Worm (Caenorhabditis elegans) whole organism, L4/young adult: ENCODE data around the gene C51E3.9.

Experiments
- W03F9.2 ChIP-seq: fragments of 150-350 bp; optimal IDR thresholded peaks from 2 replicates; lab custom pipeline; 2014; ENCODE audit warnings: missing biosample characterization, missing genetic modification characterization
- dao-5 ChIP-seq: sonication (generic microtip); optimal IDR thresholded peaks from 2 replicates; lab custom pipeline; 2016; ENCODE audit warnings: missing genotype, missing genetic modification characterization, moderate library complexity, missing compliant biosample characterization
- him-1 ChIP-seq: sonication (generic microtip); optimal IDR thresholded peaks from 2 replicates; lab custom pipeline; 2016; ENCODE audit warnings: missing genotype, missing genetic modification reagents, missing genetic modification characterization, missing compliant biosample characterization

Gene C51E3.9

DNA sequence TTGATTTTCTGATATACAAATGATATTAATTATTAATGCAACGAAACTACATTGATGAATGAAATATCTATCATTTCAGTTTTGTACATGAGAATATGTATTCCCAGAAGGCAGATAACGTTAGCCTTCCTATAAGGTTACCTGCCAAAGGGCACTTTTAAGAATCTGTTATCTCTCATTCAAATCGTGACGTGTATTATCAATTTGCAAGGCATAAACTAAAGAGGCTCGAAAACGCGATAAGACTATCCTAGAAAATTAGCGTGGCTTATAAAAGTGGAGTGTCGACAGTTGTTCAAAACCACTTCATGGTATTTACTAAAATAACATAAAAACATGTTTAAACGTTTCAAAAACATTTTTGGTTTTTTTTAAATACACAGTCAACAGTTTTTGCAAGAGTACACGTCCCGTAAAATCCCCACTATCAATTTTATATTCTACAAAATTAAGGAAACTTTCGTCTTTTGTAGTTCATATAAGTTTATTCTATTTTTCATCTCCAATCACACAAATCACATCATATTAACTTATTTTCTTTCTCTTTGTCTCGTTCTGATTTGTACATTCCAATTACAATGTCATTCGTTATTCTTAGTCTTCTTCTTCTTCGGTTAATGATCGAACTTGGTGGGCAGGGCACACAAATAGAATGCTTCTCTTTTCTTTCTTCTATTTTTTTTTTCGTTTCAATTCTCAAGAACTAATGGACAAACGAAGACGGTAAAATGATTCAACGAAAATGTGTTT, 20.8 kb upstream of the C51E3.9 start, which contains the start of gene C08B6.10:
TSS of gene C08B6.10 (plus strand) at position 700 of the 750 bp plus-strand sequence.
- TF ChIP-seq him-1 (tag; lab: Kevin White, UChicago) (no peak), W03F9.2 (tag; lab: Kevin White, UChicago) (no peak), dao-5 (tag; lab: Kevin White, UChicago) (no peak)

DNA sequence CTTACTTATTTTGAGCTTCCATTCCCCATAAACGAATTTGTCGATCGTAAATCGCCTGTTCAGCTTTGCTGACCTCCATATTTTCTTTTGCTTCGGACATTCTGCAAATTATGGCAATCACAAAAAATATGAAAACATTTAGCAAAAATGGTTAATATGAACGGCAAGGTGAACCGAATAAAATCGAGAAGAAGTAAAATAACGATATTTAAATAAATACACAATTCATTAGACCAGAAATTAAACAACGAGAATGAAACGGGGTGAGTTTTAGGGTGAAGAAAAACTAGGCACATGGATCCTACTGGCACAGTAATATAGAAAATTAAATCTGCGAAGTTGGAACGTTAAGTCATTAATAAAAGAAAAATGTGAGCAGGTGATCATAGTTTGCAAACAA, 15.6 kb upstream of the C51E3.9 start, which contains the start of gene aos-1:
TSS of gene aos-1 (minus strand) at position 101 of the 400 bp plus-strand sequence.
- no peak for TF ChIP-seq W03F9.2 (tag; lab: Kevin White, UChicago)

DNA sequence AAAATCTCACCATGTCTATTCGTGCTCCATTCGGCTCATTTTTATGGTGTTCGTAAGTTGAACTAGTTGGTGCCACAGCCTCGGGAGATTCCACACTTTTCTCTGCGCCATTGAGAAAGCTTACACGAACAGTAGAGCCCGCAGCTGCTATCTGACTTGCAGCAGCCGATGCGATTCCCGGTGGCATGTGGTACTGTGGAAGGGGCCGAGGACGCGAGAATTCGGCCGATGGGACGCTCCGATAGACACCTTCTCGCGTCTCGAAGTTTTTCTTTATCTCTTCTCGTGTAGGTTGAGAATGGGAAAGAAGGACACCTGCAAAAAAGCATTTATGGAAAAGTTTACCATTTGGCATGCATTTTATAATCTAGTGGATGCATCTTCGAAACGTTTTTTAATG, 12.5 kb upstream of the C51E3.9 start:
- TF ChIP-seq W03F9.2 (tag; lab: Kevin White, UChicago) (no peak), him-1 (tag; lab: Kevin White, UChicago) (no peak), dao-5 (tag; lab: Kevin White, UChicago) (no peak)

DNA sequence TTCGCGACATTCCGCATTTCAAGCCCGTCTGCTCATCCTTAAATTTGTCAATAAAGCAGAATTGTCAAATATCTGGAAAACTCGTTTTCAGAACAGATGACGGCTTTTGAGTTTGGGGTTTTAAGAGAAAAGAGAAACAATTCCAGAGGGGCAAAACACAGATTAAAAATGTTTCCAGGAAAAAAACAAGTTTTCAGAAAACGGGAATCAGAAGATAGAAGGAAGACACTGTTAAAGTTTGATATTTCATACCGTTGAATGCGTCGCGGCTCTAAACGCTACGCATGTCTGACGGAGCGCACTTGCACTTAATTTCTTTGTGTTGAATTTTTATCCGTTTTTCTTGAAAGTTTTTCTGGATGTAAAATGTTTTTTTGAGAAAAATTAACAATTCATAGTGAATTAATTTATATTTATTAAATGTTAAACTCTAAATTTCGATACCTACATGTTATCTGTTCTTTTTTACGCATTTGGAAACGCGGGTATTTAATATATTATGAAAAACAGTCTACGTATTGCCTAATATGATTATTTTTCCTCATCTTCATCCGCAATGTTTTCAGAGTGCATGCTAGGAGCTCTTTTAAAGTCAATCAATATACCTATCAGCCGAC, 11.6 kb upstream of the C51E3.9 start, which contains the start of the genes C08B6.18, wdr-20 and C08B6.8:
TSS of gene C08B6.18 (minus strand) at position 51 of the 617 bp plus-strand sequence.
TSS of gene wdr-20 (minus strand) at position 82 of the 617 bp plus-strand sequence.
TSS of gene C08B6.8 (plus strand) at position 567 of the 617 bp plus-strand sequence.
- TF ChIP-seq W03F9.2 (tag; lab: Kevin White, UChicago): no peak

DNA sequence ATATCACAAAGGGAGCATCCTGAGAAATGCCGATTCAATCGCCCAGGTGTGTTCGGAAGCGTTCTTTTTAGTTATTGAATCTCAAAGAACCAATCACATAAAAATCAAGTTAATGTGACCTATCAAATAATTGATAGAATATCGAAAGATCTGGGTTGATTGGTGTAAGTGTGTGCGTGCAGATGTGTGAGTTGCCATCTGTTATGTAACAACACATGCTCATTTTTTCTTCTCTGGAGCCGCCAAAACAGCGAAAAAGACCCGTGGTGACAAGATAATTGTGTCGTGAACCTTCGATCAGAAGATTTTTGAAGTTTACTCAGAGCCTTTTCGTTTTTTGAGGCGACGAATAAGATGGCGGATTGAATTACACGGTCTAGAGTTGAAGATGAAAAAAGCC, 1.0 kb downstream of the C51E3.9 start:
- no peak for TF ChIP-seq W03F9.2 (tag; lab: Kevin White, UChicago)
- no peak for TF ChIP-seq him-1 (tag; lab: Kevin White, UChicago)
- no peak for TF ChIP-seq dao-5 (tag; lab: Kevin White, UChicago)

DNA sequence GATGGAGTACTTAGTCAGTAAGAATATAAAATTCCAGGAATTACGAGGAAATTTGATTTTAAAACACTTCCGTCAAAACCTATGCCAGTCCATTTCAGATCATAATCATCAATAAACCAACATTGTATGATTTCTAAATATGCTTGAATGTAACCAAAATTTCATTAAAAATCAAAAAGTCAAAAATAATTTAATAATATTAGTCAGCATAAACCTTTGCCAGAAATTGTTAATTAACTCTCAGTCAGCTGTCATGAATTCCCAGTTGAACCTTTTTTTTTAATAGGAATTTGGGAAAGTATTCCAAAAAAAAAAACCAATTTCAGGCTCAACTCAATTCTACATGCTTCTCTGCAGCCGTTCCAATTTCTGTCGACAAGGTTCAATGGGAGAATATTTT, 2.6 kb downstream of the C51E3.9 start, which contains the start of gene srsx-26:
TSS of gene srsx-26 (plus strand) at position 301 of the 400 bp plus-strand sequence.
- TF ChIP-seq him-1 (tag; lab: Kevin White, UChicago) (no peak), W03F9.2 (tag; lab: Kevin White, UChicago) (no peak), dao-5 (tag; lab: Kevin White, UChicago) (no peak)

DNA sequence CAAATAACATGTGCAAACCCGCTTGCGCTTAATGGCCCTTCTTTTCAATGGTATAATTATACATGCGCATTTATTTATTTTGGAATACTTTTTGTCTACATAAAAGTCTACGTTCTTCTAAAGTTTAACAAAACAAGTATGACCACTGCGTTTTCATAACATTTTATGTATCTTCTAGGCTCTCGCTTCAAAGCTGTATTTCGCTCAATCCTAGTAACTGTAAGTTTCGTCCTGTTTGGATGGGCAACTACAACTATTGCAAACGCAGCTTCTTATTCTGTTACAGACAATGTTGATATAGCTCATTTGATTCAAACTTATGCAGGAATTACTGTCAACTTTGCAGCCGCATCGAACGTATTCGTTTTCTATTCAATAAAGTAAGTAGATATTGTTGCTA, 4.0 kb downstream of the C51E3.9 start, which contains the start of gene srsx-27:
TSS of gene srsx-27 (plus strand) at position 301 of the 400 bp plus-strand sequence.
- no peak for TF ChIP-seq dao-5 (tag; lab: Kevin White, UChicago)
- no peak for TF ChIP-seq him-1 (tag; lab: Kevin White, UChicago)
- TF ChIP-seq W03F9.2 (tag; lab: Kevin White, UChicago): no peak

DNA sequence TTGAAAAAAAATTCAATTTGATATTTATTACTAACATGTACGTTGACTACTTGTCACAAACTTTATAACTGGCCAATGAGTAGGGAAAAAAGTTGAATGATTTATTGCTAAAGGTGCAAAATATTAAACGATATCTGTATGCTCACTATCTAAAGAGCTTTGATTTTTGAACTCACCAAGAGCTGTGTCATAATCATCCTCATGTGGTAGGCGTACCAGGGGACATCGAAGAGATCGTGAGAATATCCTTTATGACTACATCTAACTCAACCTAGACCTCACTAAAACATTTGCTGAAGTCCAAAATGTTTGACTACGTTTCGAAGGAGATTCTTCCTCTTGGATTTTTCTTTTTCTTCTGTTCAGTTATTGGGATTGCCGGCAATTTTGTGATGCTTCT, 6.5 kb downstream of the C51E3.9 start, which contains the start of gene srsx-28:
TSS of gene srsx-28 (plus strand) at position 301 of the 400 bp plus-strand sequence.
- TF ChIP-seq W03F9.2 (tag; lab: Kevin White, UChicago) (no peak), him-1 (tag; lab: Kevin White, UChicago) (no peak), dao-5 (tag; lab: Kevin White, UChicago) (no peak)

DNA sequence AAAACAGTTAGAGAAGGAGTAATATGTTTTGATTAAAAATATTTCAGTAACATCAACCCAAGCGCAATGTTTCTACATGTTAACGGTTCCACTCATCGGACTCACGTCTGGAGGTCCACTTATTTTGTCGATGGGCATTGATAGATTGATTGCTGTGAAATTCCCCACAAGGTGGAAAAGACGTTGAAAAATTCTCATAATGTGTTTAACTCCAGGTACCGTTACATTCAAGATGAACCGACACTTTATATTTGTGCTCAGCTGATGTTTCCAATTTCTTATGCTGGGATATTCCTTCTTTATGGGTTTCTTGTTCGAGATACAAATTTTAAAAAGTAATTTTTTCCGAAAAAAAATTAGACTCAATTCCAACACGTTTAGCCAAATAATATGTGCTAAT, 7.3 kb downstream of the C51E3.9 start:
- TF ChIP-seq W03F9.2 (tag; lab: Kevin White, UChicago) (no peak), him-1 (tag; lab: Kevin White, UChicago) (no peak), dao-5 (tag; lab: Kevin White, UChicago) (no peak)

DNA sequence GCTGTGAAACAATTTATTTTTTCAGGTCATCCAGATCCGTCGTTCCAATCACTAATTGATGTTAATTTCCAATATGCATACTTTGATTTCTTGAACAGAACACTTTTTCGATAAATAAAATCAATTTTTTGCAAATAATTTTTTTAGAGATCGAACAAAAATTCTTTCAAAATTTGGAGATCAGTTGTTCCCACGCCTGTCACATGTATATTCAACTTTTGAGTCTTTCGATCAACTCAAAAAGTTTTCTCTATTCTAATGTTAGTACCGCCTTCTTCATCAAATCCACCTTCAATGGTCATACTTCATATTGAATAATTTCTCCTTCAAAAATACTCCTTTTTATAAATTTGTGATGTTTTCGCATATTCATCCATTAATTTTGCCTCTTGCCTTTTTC, 8.9 kb downstream of the C51E3.9 start, which contains the start of gene srsx-29:
TSS of gene srsx-29 (plus strand) at position 301 of the 400 bp plus-strand sequence.
- no peak for TF ChIP-seq him-1 (tag; lab: Kevin White, UChicago)

DNA sequence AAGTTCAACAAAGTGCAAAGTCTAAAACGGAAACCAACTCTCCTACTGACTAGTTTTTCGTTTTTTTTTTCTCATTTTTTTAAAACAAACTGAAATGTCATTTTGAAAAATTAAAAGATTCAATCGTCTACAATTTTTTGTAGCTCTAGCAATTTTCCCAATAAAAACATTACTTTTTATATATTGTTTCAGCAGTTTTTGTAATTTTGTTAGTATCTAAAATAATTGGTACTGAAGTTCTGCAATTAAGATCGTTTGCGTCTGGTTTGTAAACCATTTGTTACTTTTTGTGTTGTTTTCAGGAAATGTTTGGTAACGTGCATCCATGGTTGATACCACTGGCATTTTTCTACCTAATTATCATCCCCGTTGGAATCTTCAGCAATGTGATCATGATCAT, 12.8 kb downstream of the C51E3.9 start, which contains the start of gene srsx-30:
TSS of gene srsx-30 (plus strand) at position 301 of the 400 bp plus-strand sequence.
- TF ChIP-seq dao-5 (tag; lab: Kevin White, UChicago) (no peak), him-1 (tag; lab: Kevin White, UChicago) (no peak), W03F9.2 (tag; lab: Kevin White, UChicago) (no peak)

DNA sequence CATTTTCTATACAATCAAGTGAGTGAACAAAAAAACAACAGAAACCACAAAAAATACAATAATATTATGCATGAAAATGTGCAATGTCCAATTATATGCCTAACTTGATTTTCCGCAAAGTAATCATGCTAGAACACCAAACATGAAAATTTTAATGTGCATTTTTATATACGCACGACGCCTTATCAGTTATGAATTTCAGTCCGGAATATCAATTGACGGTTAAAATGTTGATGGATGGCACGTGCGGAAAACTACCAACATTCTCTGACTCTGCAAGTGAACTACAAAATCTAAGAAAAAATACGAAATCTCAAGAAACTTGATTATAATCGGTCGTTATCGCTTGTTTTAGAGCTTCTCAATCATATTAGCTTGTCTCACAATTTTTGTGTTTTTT, 14.2 kb downstream of the C51E3.9 start:
- TF ChIP-seq him-1 (tag; lab: Kevin White, UChicago) (no peak), dao-5 (tag; lab: Kevin White, UChicago) (no peak), W03F9.2 (tag; lab: Kevin White, UChicago) (no peak)

DNA sequence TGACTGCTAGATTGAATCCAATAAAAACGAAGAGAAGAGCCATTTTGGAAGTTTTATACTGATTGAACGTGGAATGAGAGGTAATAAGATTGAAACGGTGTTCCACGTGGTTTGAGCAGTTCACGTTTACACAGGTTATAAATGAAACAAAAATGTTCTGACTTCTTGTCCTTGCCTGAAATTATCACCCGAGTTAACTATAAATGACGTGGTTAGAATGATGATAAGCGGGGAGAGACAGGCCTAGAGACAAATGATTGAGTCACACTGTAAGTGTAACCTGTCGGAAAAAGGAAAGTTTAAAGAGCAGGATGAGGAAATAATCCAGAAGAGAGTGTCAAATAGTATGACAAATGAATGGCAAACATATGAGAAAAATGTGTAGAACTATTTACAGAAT, 15.2 kb downstream of the C51E3.9 start, which contains the start of gene C51E3.10:
TSS of gene C51E3.10 (minus strand) at position 181 of the 400 bp plus-strand sequence.
- no peak for TF ChIP-seq him-1 (tag; lab: Kevin White, UChicago)
- no peak for TF ChIP-seq W03F9.2 (tag; lab: Kevin White, UChicago)
- TF ChIP-seq dao-5 (tag; lab: Kevin White, UChicago): no peak
